Worm (Caenorhabditis elegans) whole organism, L4 larva: ENCODE data around the gene ZK686.2.
"Not testable (repeated sequence)": the region's sequence is repeated elsewhere in the genome, so short reads cannot be mapped to it uniquely, and the experiment has no call there.

ENCODE experiments used
- arid-1 ChIP-seq: fragments of 200-800 bp; sonication (Bioruptor generic); conservative IDR thresholded peaks from 2 replicates; pipeline ENCODE4 v1.3.6; 2022; ENCODE audit warnings: missing genetic modification reagents, missing genetic modification characterization, missing compliant biosample characterization
- ces-1 ChIP-seq: fragments of 150-350 bp; sonication (generic microtip); optimal IDR thresholded peaks from 4 replicates; lab custom pipeline; 2014; ENCODE audit warnings: missing biosample characterization, missing genetic modification reagents, missing genetic modification characterization
- dmd-8 ChIP-seq: fragments of 200-800 bp; sonication (Bioruptor generic); IDR thresholded peaks from 2 replicates; pipeline ENCODE4 v1.3.6; 2022; ENCODE audit warnings: missing genetic modification characterization, missing compliant biosample characterization
- egl-27 ChIP-seq: sonication (generic microtip); optimal IDR thresholded peaks from 3 replicates; lab custom pipeline; 2017; ENCODE audit warnings: missing biosample characterization, missing genetic modification reagents, missing genetic modification characterization
- egl-43 ChIP-seq: fragments of 200-800 bp; sonication (Bioruptor generic); IDR thresholded peaks from 2 replicates; pipeline ENCODE4 v1.3.6; 2022; ENCODE audit warnings: missing genetic modification reagents, missing genetic modification characterization, missing compliant biosample characterization
- lin-13 ChIP-seq: fragments of 150-350 bp; optimal IDR thresholded peaks from 2 replicates; lab custom pipeline; 2014; ENCODE audit warnings: missing biosample characterization, missing genetic modification reagents, missing genetic modification characterization
- lin-39 ChIP-seq: fragments of 150-350 bp; optimal IDR thresholded peaks from 2 replicates; lab custom pipeline; 2014; ENCODE audit warnings: missing biosample characterization, missing genetic modification reagents, missing genetic modification characterization
- mdl-1 ChIP-seq, 2 experiments: fragments of 150-350 bp in 1 of 2; sonication (generic microtip) in 1 of 2; optimal IDR thresholded peaks; 2 replicates each; lab custom pipeline; 2014 to 2017; ENCODE audit warnings: missing biosample characterization in 2 of 2, missing genetic modification characterization in 2 of 2
- mep-1 ChIP-seq: fragments of 150-350 bp; sonication (generic microtip); optimal IDR thresholded peaks from 3 replicates; lab custom pipeline; 2014; ENCODE audit warnings: missing biosample characterization, missing genetic modification characterization
- nhr-48 ChIP-seq: sonication (generic microtip); optimal IDR thresholded peaks from 2 replicates; lab custom pipeline; 2016; ENCODE audit warnings: mild to moderate bottlenecking, missing genetic modification characterization, missing compliant biosample characterization
- nhr-76 ChIP-seq: fragments of 150-350 bp; optimal IDR thresholded peaks from 2 replicates; lab custom pipeline; 2014; ENCODE audit warnings: missing biosample characterization, missing genetic modification characterization
- snpc-4 ChIP-seq: fragments of 150-350 bp; optimal IDR thresholded peaks from 2 replicates; lab custom pipeline; 2014; ENCODE audit warnings: missing biosample characterization, missing genetic modification characterization
- zag-1 ChIP-seq: fragments of 150-350 bp; optimal IDR thresholded peaks from 2 replicates; lab custom pipeline; 2014; ENCODE audit warnings: missing biosample characterization, missing genetic modification characterization

DNA sequence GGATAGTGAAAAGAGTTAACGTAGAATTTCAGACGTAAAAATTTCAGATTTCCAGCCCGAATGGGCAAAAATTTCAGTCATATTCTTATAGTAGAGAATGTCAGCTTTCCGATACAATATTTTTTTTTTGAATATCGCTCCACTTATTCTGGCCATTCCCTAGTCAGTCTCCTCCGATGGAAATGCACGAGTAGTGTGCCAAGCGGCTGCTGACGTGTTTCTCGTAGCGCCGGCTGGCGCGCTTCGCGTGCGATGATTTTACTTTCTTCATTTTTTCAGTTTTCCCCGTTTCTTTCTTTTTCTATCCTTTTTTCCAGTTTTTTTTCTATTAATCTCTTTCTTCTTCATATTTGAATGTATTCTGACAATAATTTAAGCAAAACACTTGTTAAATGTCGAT lies 5.1 kb upstream of the ZK686.2 start:
- TF ChIP-seq lin-13 (GFP tag; lab: Kevin White, UChicago); nhr-48 (tag; lab: Kevin White, UChicago); lin-39 (tag; lab: Kevin White, UChicago); nhr-76 (tag; lab: Kevin White, UChicago); dmd-8 (GFP tag; lab: Robert Waterston, UW); egl-27 (tag; lab: Kevin White, UChicago); snpc-4 (tag; lab: Kevin White, UChicago); zag-1; mdl-1 (tag; optimal IDR thresholded peaks at IDR 0.05; lab: Kevin White, UChicago); ces-1 (GFP tag; lab: Kevin White, UChicago): not testable (repeated sequence)
- peak; percentile 40; the same call in 1 of the 2 replicates for TF ChIP-seq egl-43 (GFP tag; lab: Robert Waterston, UW)
- peak; percentile 27 for TF ChIP-seq mep-1 (tag; lab: Kevin White, UChicago)
- peak; percentile 41; the same call in 1 of the 2 replicates for TF ChIP-seq arid-1 (GFP tag; lab: Robert Waterston, UW)
